Fruit fly (Drosophila melanogaster) whole organism, embryonic: ENCODE data around the gene Dhdds.

Source experiments
- Ada2b ChIP-seq: fragments of 200-800 bp; sonication (Bioruptor generic); IDR thresholded peaks from 2 replicates; pipeline ENCODE4 v1.3.6; 2022; ENCODE audit warnings: missing biosample characterization, missing genetic modification characterization
- Aef1 ChIP-seq: fragments of 200-800 bp; sonication (Bioruptor generic); IDR thresholded peaks from 3 replicates; pipeline ENCODE4 v1.3.6; 2022; ENCODE audit warnings: missing biosample characterization, missing genetic modification characterization
- Antp ChIP-seq: fragments of 200-800 bp; sonication (Bioruptor generic); optimal IDR thresholded peaks from 3 replicates; lab custom pipeline; 2016; ENCODE audit warnings: missing biosample characterization, missing genetic modification characterization
- B-H2 ChIP-seq: fragments of 200-800 bp; sonication (Bioruptor generic); optimal IDR thresholded peaks from 2 replicates; lab custom pipeline; 2018; ENCODE audit warnings: missing biosample characterization, mild to moderate bottlenecking, missing genetic modification characterization
- Blimp-1 ChIP-seq: fragments of 200-800 bp; sonication (Bioruptor generic); optimal IDR thresholded peaks from 3 replicates; lab custom pipeline; 2018; ENCODE audit warnings: missing biosample characterization, missing genetic modification characterization, mild to moderate bottlenecking, moderate library complexity, missing genetic modification reagents
- C15 ChIP-seq: fragments of 200-800 bp; sonication (Bioruptor generic); IDR thresholded peaks from 3 replicates; pipeline ENCODE4 v1.3.6; 2022; ENCODE audit warnings: missing biosample characterization, missing genetic modification characterization
- CG10654 ChIP-seq: fragments of 200-800 bp; sonication (Bioruptor generic); optimal IDR thresholded peaks from 2 replicates; lab custom pipeline; 2016; ENCODE audit warnings: missing biosample characterization, missing genetic modification characterization
- CG11085 ChIP-seq: fragments of 200-800 bp; sonication (Bioruptor generic); IDR thresholded peaks from 2 replicates; pipeline ENCODE4 v1.3.6; 2022; ENCODE audit warnings: missing biosample characterization, missing genetic modification characterization
- CG11456 ChIP-seq: fragments of 200-800 bp; sonication (Bioruptor generic); IDR thresholded peaks from 3 replicates; pipeline ENCODE4 v1.3.6; 2022; ENCODE audit warnings: missing biosample characterization, missing genetic modification characterization
- CG12659 ChIP-seq: fragments of 200-800 bp; sonication (Bioruptor generic); optimal IDR thresholded peaks from 3 replicates; lab custom pipeline; 2017; ENCODE audit warnings: mild to moderate bottlenecking, missing biosample characterization, missing genetic modification reagents, missing genetic modification characterization
- CG12744 ChIP-seq: fragments of 200-800 bp; sonication (Bioruptor generic); optimal IDR thresholded peaks from 2 replicates; lab custom pipeline; 2016; ENCODE audit warnings: missing biosample characterization, missing genetic modification characterization
- CG13894 ChIP-seq: fragments of 200-800 bp; sonication (Bioruptor generic); optimal IDR thresholded peaks from 3 replicates; lab custom pipeline; 2018; ENCODE audit warnings: missing biosample characterization, mild to moderate bottlenecking, missing genetic modification characterization, moderate library complexity
- CG14710 ChIP-seq: fragments of 200-800 bp; sonication (Bioruptor generic); optimal IDR thresholded peaks from 3 replicates; lab custom pipeline; 2019; ENCODE audit warnings: missing biosample characterization, mild to moderate bottlenecking, missing genetic modification characterization, moderate library complexity
- CG15696 ChIP-seq: fragments of 200-800 bp; sonication (Bioruptor generic); optimal IDR thresholded peaks from 2 replicates; lab custom pipeline; 2019; ENCODE audit warnings: missing biosample characterization, mild to moderate bottlenecking, missing genetic modification characterization, moderate library complexity
- CG1647 ChIP-seq: fragments of 200-800 bp; sonication (Bioruptor generic); optimal IDR thresholded peaks from 3 replicates; lab custom pipeline; 2016; ENCODE audit warnings: missing biosample characterization, missing genetic modification characterization
- CG17186 ChIP-seq: fragments of 200-800 bp; sonication (Bioruptor generic); optimal IDR thresholded peaks from 3 replicates; lab custom pipeline; 2017; ENCODE audit warnings: missing biosample characterization, missing genetic modification reagents, missing genetic modification characterization
- CG18619 ChIP-seq: fragments of 200-800 bp; sonication (Bioruptor generic); optimal IDR thresholded peaks from 3 replicates; lab custom pipeline; 2017; ENCODE audit warnings: missing biosample characterization, mild to moderate bottlenecking, missing genetic modification characterization
- CG31441 ChIP-seq: fragments of 200-800 bp; sonication (Bioruptor generic); IDR thresholded peaks from 2 replicates; pipeline ENCODE4 v1.3.6; 2022; ENCODE audit warnings: missing biosample characterization, missing genetic modification characterization
- CG34224 ChIP-seq: fragments of 200-800 bp; sonication (Bioruptor generic); IDR thresholded peaks from 3 replicates; pipeline ENCODE4 v1.3.6; 2022; ENCODE audit warnings: missing biosample characterization, missing genetic modification characterization; ENCODE audit not compliant: partially characterized antibody
- CG34376 ChIP-seq: fragments of 200-800 bp; sonication (Bioruptor generic); optimal IDR thresholded peaks from 2 replicates; lab custom pipeline; 2018; ENCODE audit warnings: missing biosample characterization, mild to moderate bottlenecking, missing genetic modification characterization
- CG4424 ChIP-seq: fragments of 200-800 bp; sonication (Bioruptor generic); optimal IDR thresholded peaks from 3 replicates; lab custom pipeline; 2016; ENCODE audit warnings: missing biosample characterization, missing genetic modification characterization
- CG5245 ChIP-seq: fragments of 200-800 bp; sonication (Bioruptor generic); optimal IDR thresholded peaks from 3 replicates; lab custom pipeline; 2016; ENCODE audit warnings: missing biosample characterization, missing genetic modification characterization
- CG7745 ChIP-seq: fragments of 200-800 bp; sonication (Bioruptor generic); optimal IDR thresholded peaks from 2 replicates; lab custom pipeline; 2018; ENCODE audit warnings: missing biosample characterization, mild to moderate bottlenecking, missing genetic modification characterization, moderate library complexity
- CG8089 ChIP-seq: fragments of 200-800 bp; sonication (Bioruptor generic); optimal IDR thresholded peaks from 3 replicates; lab custom pipeline; 2016; ENCODE audit warnings: missing biosample characterization, missing genetic modification characterization
- Camta ChIP-seq: fragments of 200-800 bp; sonication (Bioruptor generic); optimal IDR thresholded peaks from 2 replicates; lab custom pipeline; 2016; ENCODE audit warnings: missing biosample characterization, missing genetic modification characterization
- Dek ChIP-seq: fragments of 200-800 bp; sonication (Bioruptor generic); optimal IDR thresholded peaks from 3 replicates; lab custom pipeline; 2019; ENCODE audit warnings: missing biosample characterization, mild to moderate bottlenecking, missing genetic modification characterization, moderate library complexity
- Dfd ChIP-seq, 2 experiments: fragments of >200 bp; optimal IDR thresholded peaks; 2 replicates each; lab custom pipeline; 2017; ENCODE audit warnings: missing biosample characterization in 2 of 2, missing genetic modification characterization in 2 of 2
- Fer1 ChIP-seq: fragments of 200-800 bp; sonication (Bioruptor generic); optimal IDR thresholded peaks from 2 replicates; lab custom pipeline; 2017; ENCODE audit warnings: missing biosample characterization, mild to moderate bottlenecking, missing genetic modification characterization
- HLH3B ChIP-seq: fragments of 200-800 bp; sonication (Bioruptor generic); IDR thresholded peaks from 2 replicates; pipeline ENCODE4 v1.3.6; 2022; ENCODE audit warnings: missing biosample characterization, missing genetic modification characterization
- Hey ChIP-seq: fragments of 200-800 bp; sonication (Bioruptor generic); optimal IDR thresholded peaks from 3 replicates; lab custom pipeline; 2018; ENCODE audit warnings: missing biosample characterization, mild to moderate bottlenecking, missing genetic modification characterization
- Med ChIP-seq: fragments of 200-800 bp; sonication (Bioruptor generic); peaks from one replicate; lab custom pipeline; 2016; ENCODE audit warnings: missing biosample characterization, missing genetic modification characterization, mild to moderate bottlenecking, inconsistent platforms, moderate library complexity
- Mrtf ChIP-seq: fragments of 200-800 bp; sonication (Bioruptor generic); IDR thresholded peaks from 3 replicates; pipeline ENCODE4 v1.3.6; 2022; ENCODE audit warnings: missing biosample characterization, missing genetic modification characterization
- Oaz ChIP-seq: fragments of 200-800 bp; sonication (Bioruptor generic); IDR thresholded peaks from 2 replicates; pipeline ENCODE4 v1.3.6; 2022; ENCODE audit warnings: missing biosample characterization, missing genetic modification characterization
- Optix ChIP-seq: fragments of 200-800 bp; sonication (Bioruptor generic); IDR thresholded peaks from 3 replicates; pipeline ENCODE4 v1.3.6; 2022; ENCODE audit warnings: missing biosample characterization, missing genetic modification characterization
- Taf1 ChIP-seq: fragments of 200-800 bp; sonication (Bioruptor generic); IDR thresholded peaks from 2 replicates; pipeline ENCODE4 v1.3.6; 2022; ENCODE audit warnings: missing biosample characterization, missing genetic modification characterization
- cato ChIP-seq: fragments of 200-800 bp; sonication (Bioruptor generic); optimal IDR thresholded peaks from 2 replicates; lab custom pipeline; 2016; ENCODE audit warnings: missing biosample characterization, missing genetic modification characterization, borderline replicate concordance
- caup ChIP-seq: fragments of 200-800 bp; sonication (Bioruptor generic); optimal IDR thresholded peaks from 3 replicates; lab custom pipeline; 2017; ENCODE audit warnings: missing biosample characterization, mild to moderate bottlenecking, missing genetic modification characterization, moderate library complexity; ENCODE audit not compliant: severe bottlenecking
- dan ChIP-seq: fragments of 200-800 bp; sonication (Bioruptor generic); IDR thresholded peaks from 2 replicates; pipeline ENCODE4 v1.3.6; 2022; ENCODE audit warnings: missing biosample characterization, missing genetic modification characterization
- dysf ChIP-seq: fragments of 200-800 bp; sonication (Bioruptor generic); IDR thresholded peaks from 3 replicates; pipeline ENCODE4 v1.3.6; 2022; ENCODE audit warnings: missing biosample characterization, missing genetic modification characterization
- fd96Cb ChIP-seq: fragments of 200-800 bp; sonication (Bioruptor generic); optimal IDR thresholded peaks from 2 replicates; lab custom pipeline; 2018; ENCODE audit warnings: missing biosample characterization, mild to moderate bottlenecking, missing genetic modification characterization, moderate library complexity
- kni ChIP-seq: fragments of 200-800 bp; sonication (Bioruptor generic); optimal IDR thresholded peaks from 3 replicates; lab custom pipeline; 2017; ENCODE audit warnings: mild to moderate bottlenecking, missing biosample characterization, missing genetic modification reagents, missing genetic modification characterization
- lola ChIP-seq, 3 experiments: fragments of >200 bp in 2 of 3; fragments of 200-800 bp in 1 of 3; sonication (Bioruptor generic) in 1 of 3; optimal IDR thresholded peaks; 2 replicates each; lab custom pipeline; 2017 to 2019; ENCODE audit warnings: missing biosample characterization in 3 of 3, missing genetic modification characterization in 3 of 3, mild to moderate bottlenecking in 1 of 3, moderate library complexity in 1 of 3
- nerfin-1 ChIP-seq: fragments of 200-800 bp; sonication (Bioruptor generic); optimal IDR thresholded peaks from 3 replicates; lab custom pipeline; 2019; ENCODE audit warnings: missing biosample characterization, mild to moderate bottlenecking, missing genetic modification characterization, moderate library complexity
- repo ChIP-seq: fragments of 200-800 bp; sonication (Bioruptor generic); optimal IDR thresholded peaks from 2 replicates; lab custom pipeline; 2016; ENCODE audit warnings: missing biosample characterization, missing genetic modification characterization
- schlank ChIP-seq: fragments of 200-800 bp; sonication (Bioruptor generic); optimal IDR thresholded peaks from 2 replicates; lab custom pipeline; 2018; ENCODE audit warnings: missing biosample characterization, mild to moderate bottlenecking, missing genetic modification characterization
- sens ChIP-seq: fragments of 200-800 bp; sonication (Bioruptor generic); peaks from one replicate; lab custom pipeline; 2016; ENCODE audit warnings: missing biosample characterization, missing genetic modification characterization
- sna ChIP-seq: fragments of 200-800 bp; sonication (Bioruptor generic); IDR thresholded peaks from 2 replicates; pipeline ENCODE4 v1.3.6; 2022; ENCODE audit warnings: missing biosample characterization, missing genetic modification characterization; ENCODE audit not compliant: partially characterized antibody
- sug ChIP-seq: fragments of 200-800 bp; optimal IDR thresholded peaks from 2 replicates; lab custom pipeline; 2019; ENCODE audit warnings: missing biosample characterization, mild to moderate bottlenecking, missing genetic modification characterization, moderate library complexity
- tll ChIP-seq, 2 experiments: fragments of 200-800 bp in 1 of 2; fragments of >200 bp in 1 of 2; sonication (Bioruptor generic) in 1 of 2; optimal IDR thresholded peaks; 2 replicates each; lab custom pipeline; 2017 to 2019; ENCODE audit warnings: missing biosample characterization in 2 of 2, missing genetic modification characterization in 2 of 2, mild to moderate bottlenecking in 1 of 2, moderate library complexity in 1 of 2
- zen ChIP-seq: fragments of 200-800 bp; sonication (Bioruptor generic); optimal IDR thresholded peaks from 3 replicates; lab custom pipeline; 2018; ENCODE audit warnings: missing biosample characterization, mild to moderate bottlenecking, missing genetic modification characterization, moderate library complexity

Gene Dhdds

dm6 chrX:7934679-7935078 is 1.5 kb upstream of the Dhdds start, which contains the start of gene RpS14b (continued):
- no peak for TF ChIP-seq CG8089 (GFP tag; lab: Kevin White, UChicago)
- peak; percentile 76 for TF ChIP-seq CG34224 (GFP tag; lab: Robert Waterston, UW)
- peak; percentile 80; the same call in 2 of the 3 replicates for TF ChIP-seq CG11456 (GFP tag; lab: Robert Waterston, UW)
- TF ChIP-seq caup: peak; percentile 88
- TF ChIP-seq Mrtf: 0 out of 3 replicates have a peak, but pooled peaks have one; percentile 43
- TF ChIP-seq CG14710 (tag; lab: Kevin White, UChicago): peak; percentile 54
- peak; percentile 90 for TF ChIP-seq CG17186 (GFP tag; lab: Kevin White, UChicago)
- peak; percentile 70 for TF ChIP-seq Aef1 (GFP tag; lab: Robert Waterston, UW)
- peak; percentile 28 for TF ChIP-seq repo
- TF ChIP-seq Hey (tag; lab: Kevin White, UChicago): peak; percentile 52
- TF ChIP-seq HLH3B (GFP tag; lab: Robert Waterston, UW): peak; percentile 56
- no peak for TF ChIP-seq CG1647 (GFP tag; lab: Kevin White, UChicago)
- peak; percentile 37 for TF ChIP-seq Camta (GFP tag; lab: Kevin White, UChicago)
- peak; percentile 65; the same call in 2 of the 3 replicates for TF ChIP-seq dysf (GFP tag; lab: Robert Waterston, UW)
- peak; percentile 65 for TF ChIP-seq sug (tag; lab: Kevin White, UChicago)
- TF ChIP-seq Ada2b (GFP tag; lab: Robert Waterston, UW): peak; percentile 47; the same call in 1 of the 2 replicates
- 0 out of 2 replicates have a peak, but pooled peaks have one; percentile 27 for TF ChIP-seq CG31441
- peak; percentile 88 for TF ChIP-seq sens (GFP tag; lab: Kevin White, UChicago)
- no peak for TF ChIP-seq CG12744 (GFP tag; lab: Kevin White, UChicago)
- TF ChIP-seq cato: no peak
- TF ChIP-seq nerfin-1 (tag; lab: Kevin White, UChicago): peak; percentile 6
- TF ChIP-seq CG11085 (GFP tag; lab: Robert Waterston, UW): peak; percentile 68
- TF ChIP-seq CG13894 (tag; lab: Kevin White, UChicago): peak; percentile 41
- no peak for TF ChIP-seq CG7745
- no peak for TF ChIP-seq Taf1
- TF ChIP-seq Oaz (GFP tag; lab: Robert Waterston, UW): peak; percentile 52
- 0 out of 3 replicates have a peak, but pooled peaks have one; percentile 40 for TF ChIP-seq Optix (GFP tag; lab: Robert Waterston, UW)
- no peak for TF ChIP-seq tll (GFP tag; optimal IDR thresholded peaks at IDR 0.05; lab: Kevin White, UChicago)
- TF ChIP-seq Dek (tag; lab: Kevin White, UChicago): peak; percentile 6
- no peak; the same call in 1 of the 2 replicates for TF ChIP-seq sna (GFP tag; lab: Robert Waterston, UW)
- TF ChIP-seq lola (GFP tag; optimal IDR thresholded peaks at IDR 0.05; lab: Kevin White, UChicago): no peak
- peak; percentile 29 for TF ChIP-seq CG10654 (GFP tag; lab: Kevin White, UChicago)
- TF ChIP-seq schlank: peak; percentile 77
- peak; percentile 61; the same call in 1 of the 3 replicates for TF ChIP-seq C15
- TF ChIP-seq dan: no peak
- TF ChIP-seq Med (GFP tag; lab: Kevin White, UChicago): peak; percentile 96
- TF ChIP-seq CG15696: no peak
- peak; percentile 77 for TF ChIP-seq Fer1 (GFP tag; lab: Kevin White, UChicago)
- peak; percentile 54 for TF ChIP-seq Antp (GFP tag; lab: Kevin White, UChicago)
- TF ChIP-seq B-H2 (GFP tag; lab: Kevin White, UChicago): peak; percentile 87
- TF ChIP-seq CG12659 (GFP tag; lab: Kevin White, UChicago): peak; percentile 90
- TF ChIP-seq CG5245 (GFP tag; lab: Kevin White, UChicago): peak; percentile 20
- TF ChIP-seq zen (tag; lab: Kevin White, UChicago): peak; percentile 25
- no peak for TF ChIP-seq Dfd (GFP tag; optimal IDR thresholded peaks at IDR 0.05; lab: Kevin White, UChicago)
- TF ChIP-seq Blimp-1 (GFP tag; lab: Kevin White, UChicago): no peak
- peak; percentile 49 for TF ChIP-seq kni
- no peak for TF ChIP-seq fd96Cb (tag; lab: Kevin White, UChicago)
- TF ChIP-seq CG34376 (GFP tag; lab: Kevin White, UChicago): peak; percentile 79
- peak; percentile 57 for TF ChIP-seq CG18619
- TF ChIP-seq CG4424 (GFP tag; lab: Kevin White, UChicago): peak; percentile 29
